Worm (Caenorhabditis elegans) whole organism, late embryonic: ENCODE measurements around the gene lin-46.

Source experiments
- C38D4.7 ChIP-seq: fragments of 200-800 bp; sonication (Bioruptor generic); optimal IDR thresholded peaks from 2 replicates; lab custom pipeline; 2018; ENCODE audit warnings: mild to moderate bottlenecking, missing genetic modification characterization, moderate library complexity, missing compliant biosample characterization
- ceh-9 ChIP-seq: sonication (generic microtip); optimal IDR thresholded peaks from 2 replicates; lab custom pipeline; 2016; ENCODE audit warnings: mild to moderate bottlenecking, missing genetic modification characterization, inconsistent platforms, missing compliant biosample characterization
- fkh-10 ChIP-seq: fragments of 150-350 bp; optimal IDR thresholded peaks from 2 replicates; lab custom pipeline; 2014; ENCODE audit warnings: missing biosample characterization, missing genetic modification reagents, missing genetic modification characterization
- nfya-1 ChIP-seq: sonication (generic microtip); optimal IDR thresholded peaks from 2 replicates; lab custom pipeline; 2017; ENCODE audit warnings: missing genetic modification characterization, mild to moderate bottlenecking, missing compliant biosample characterization, antibody characterized with exemption, moderate library complexity

ce11 chrV:13003378-13003777 is 34.7 kb downstream of the lin-46 start:
- TF ChIP-seq fkh-10 (no peak), nfya-1 (peak; percentile 47), C38D4.7 (GFP tag; lab: Kevin White, UChicago) (peak; percentile 85), ceh-9 (tag; lab: Kevin White, UChicago) (peak; percentile 78)
